Fruit fly (Drosophila melanogaster) whole organism, embryonic: ENCODE data around the gene CG11710.

ENCODE experiments used
- BEAF-32 ChIP-seq: fragments of 200-800 bp; sonication (Bioruptor generic); optimal IDR thresholded peaks from 3 replicates; lab custom pipeline; 2017; ENCODE audit warnings: missing biosample characterization, missing genetic modification characterization, mild to moderate bottlenecking, moderate library complexity, missing genetic modification reagents
- CG12744 ChIP-seq: fragments of 200-800 bp; sonication (Bioruptor generic); optimal IDR thresholded peaks from 2 replicates; lab custom pipeline; 2016; ENCODE audit warnings: missing biosample characterization, missing genetic modification characterization
- CG14860 ChIP-seq: fragments of 200-800 bp; sonication (Bioruptor generic); IDR thresholded peaks from 3 replicates; pipeline ENCODE4 v1.3.6; 2022; ENCODE audit warnings: missing biosample characterization, missing genetic modification characterization; ENCODE audit not compliant: partially characterized antibody
- CG1602 ChIP-seq: fragments of 200-800 bp; sonication (Bioruptor generic); optimal IDR thresholded peaks from 3 replicates; lab custom pipeline; 2016; ENCODE audit warnings: missing biosample characterization, missing genetic modification characterization
- CG2116 ChIP-seq: fragments of 200-800 bp; sonication (Bioruptor generic); optimal IDR thresholded peaks from 3 replicates; lab custom pipeline; 2018; ENCODE audit warnings: missing biosample characterization, mild to moderate bottlenecking, missing genetic modification characterization
- CG34224 ChIP-seq: fragments of 200-800 bp; sonication (Bioruptor generic); IDR thresholded peaks from 3 replicates; pipeline ENCODE4 v1.3.6; 2022; ENCODE audit warnings: missing biosample characterization, missing genetic modification characterization; ENCODE audit not compliant: partially characterized antibody
- CG34422 ChIP-seq: fragments of 200-800 bp; sonication (Bioruptor generic); IDR thresholded peaks from 3 replicates; pipeline ENCODE4 v1.3.6; 2022; ENCODE audit warnings: missing biosample characterization, missing genetic modification characterization
- CG6254 ChIP-seq: fragments of 200-800 bp; sonication (Bioruptor generic); optimal IDR thresholded peaks from 3 replicates; lab custom pipeline; 2017; ENCODE audit warnings: mild to moderate bottlenecking, missing biosample characterization, missing genetic modification reagents, missing genetic modification characterization
- CG7357 ChIP-seq: fragments of 200-800 bp; sonication (Bioruptor generic); IDR thresholded peaks from 3 replicates; pipeline ENCODE4 v1.3.6; 2022; ENCODE audit warnings: missing biosample characterization, missing genetic modification characterization
- CG9727 ChIP-seq: fragments of 200-800 bp; sonication (Bioruptor generic); optimal IDR thresholded peaks from 3 replicates; lab custom pipeline; 2017; ENCODE audit warnings: missing biosample characterization, mild to moderate bottlenecking, missing genetic modification characterization
- CG9932 ChIP-seq: fragments of 200-800 bp; sonication (Bioruptor generic); IDR thresholded peaks from 2 replicates; pipeline ENCODE4 v1.3.6; 2022; ENCODE audit warnings: missing biosample characterization, missing genetic modification characterization
- Dll ChIP-seq: fragments of 200-800 bp; sonication (Bioruptor generic); IDR thresholded peaks from 4 replicates; pipeline ENCODE4 v1.3.6; 2022; ENCODE audit warnings: missing biosample characterization, missing genetic modification characterization; ENCODE audit not compliant: partially characterized antibody
- Doc2 ChIP-seq: fragments of 200-800 bp; sonication (Bioruptor generic); IDR thresholded peaks from 2 replicates; pipeline ENCODE4 v1.3.6; 2022; ENCODE audit warnings: missing biosample characterization, missing genetic modification characterization
- Dp ChIP-seq: fragments of 200-800 bp; sonication (Bioruptor generic); optimal IDR thresholded peaks from 2 replicates; lab custom pipeline; 2018; ENCODE audit warnings: missing biosample characterization, mild to moderate bottlenecking, missing genetic modification characterization, moderate library complexity
- Dref ChIP-seq: fragments of 200-800 bp; sonication (Bioruptor generic); IDR thresholded peaks from 2 replicates; pipeline ENCODE4 v1.3.6; 2022; ENCODE audit warnings: missing biosample characterization, missing genetic modification characterization
- GATAe ChIP-seq: fragments of 200-800 bp; sonication (Bioruptor generic); conservative IDR thresholded peaks from 2 replicates; pipeline ENCODE4 v1.3.6; 2022; ENCODE audit warnings: missing biosample characterization, missing genetic modification characterization
- HLH4C ChIP-seq: fragments of 200-800 bp; sonication (Bioruptor generic); IDR thresholded peaks from 3 replicates; pipeline ENCODE4 v1.3.6; 2022; ENCODE audit warnings: missing biosample characterization, missing genetic modification characterization; ENCODE audit not compliant: partially characterized antibody
- HLH54F ChIP-seq: fragments of 200-800 bp; sonication (Bioruptor generic); optimal IDR thresholded peaks from 3 replicates; lab custom pipeline; 2016; ENCODE audit warnings: missing biosample characterization, missing genetic modification characterization
- NFAT ChIP-seq: fragments of 200-800 bp; sonication (Bioruptor generic); IDR thresholded peaks from 2 replicates; pipeline ENCODE4 v1.3.6; 2022; ENCODE audit warnings: missing biosample characterization, missing genetic modification characterization
- Oli ChIP-seq: fragments of 200-800 bp; sonication (Bioruptor generic); optimal IDR thresholded peaks from 2 replicates; lab custom pipeline; 2018; ENCODE audit warnings: missing biosample characterization, mild to moderate bottlenecking, missing genetic modification characterization, moderate library complexity
- Pdp1 ChIP-seq, 2 experiments: fragments of 200-800 bp; sonication (Bioruptor generic); optimal IDR thresholded peaks; 3 replicates each; lab custom pipeline; 2016; ENCODE audit warnings: missing biosample characterization in 2 of 2, missing genetic modification characterization in 2 of 2, mild to moderate bottlenecking in 1 of 2, moderate library complexity in 1 of 2
- Sry-δ ChIP-seq: fragments of 200-800 bp; sonication (Bioruptor generic); optimal IDR thresholded peaks from 2 replicates; lab custom pipeline; 2016; ENCODE audit warnings: missing biosample characterization, missing genetic modification characterization
- al ChIP-seq: fragments of 200-800 bp; sonication (Bioruptor generic); IDR thresholded peaks from 2 replicates; pipeline ENCODE4 v1.3.6; 2022; ENCODE audit warnings: missing biosample characterization, missing genetic modification characterization
- amos ChIP-seq: fragments of 200-800 bp; sonication (Bioruptor generic); IDR thresholded peaks from 2 replicates; pipeline ENCODE4 v1.3.6; 2022; ENCODE audit warnings: missing biosample characterization, missing genetic modification characterization; ENCODE audit not compliant: partially characterized antibody
- bbx ChIP-seq: fragments of 200-800 bp; sonication (Bioruptor generic); IDR thresholded peaks from 2 replicates; pipeline ENCODE4 v1.3.6; 2022; ENCODE audit warnings: missing biosample characterization, missing genetic modification characterization; ENCODE audit not compliant: partially characterized antibody
- bcd ChIP-seq: fragments of 200-800 bp; sonication (Bioruptor generic); optimal IDR thresholded peaks from 2 replicates; lab custom pipeline; 2017; ENCODE audit warnings: missing biosample characterization, mild to moderate bottlenecking, missing genetic modification characterization
- crp ChIP-seq, 2 experiments: fragments of 200-800 bp; sonication (Bioruptor generic); optimal IDR thresholded peaks; 2 replicates in 1 of 2; 3 replicates in 1 of 2; lab custom pipeline; 2017; ENCODE audit warnings: missing biosample characterization in 2 of 2, missing genetic modification characterization in 2 of 2, mild to moderate bottlenecking in 1 of 2, moderate library complexity in 1 of 2
- dimm ChIP-seq: fragments of 200-800 bp; sonication (Bioruptor generic); IDR thresholded peaks from 2 replicates; pipeline ENCODE4 v1.3.6; 2022; ENCODE audit warnings: missing biosample characterization, missing genetic modification characterization
- ewg ChIP-seq: fragments of 200-800 bp; sonication (Bioruptor generic); optimal IDR thresholded peaks from 3 replicates; lab custom pipeline; 2017; ENCODE audit warnings: mild to moderate bottlenecking, missing biosample characterization, missing genetic modification reagents, missing genetic modification characterization
- fu2 ChIP-seq: fragments of 200-800 bp; sonication (Bioruptor generic); optimal IDR thresholded peaks from 2 replicates; lab custom pipeline; 2016; ENCODE audit warnings: missing biosample characterization, missing genetic modification characterization
- hbn ChIP-seq: fragments of 200-800 bp; sonication (Bioruptor generic); IDR thresholded peaks from 2 replicates; pipeline ENCODE4 v1.3.6; 2022; ENCODE audit warnings: missing biosample characterization, missing genetic modification characterization; ENCODE audit not compliant: partially characterized antibody
- inv ChIP-seq: fragments of 200-800 bp; sonication (Bioruptor generic); IDR thresholded peaks from 2 replicates; pipeline ENCODE4 v1.3.6; 2022; ENCODE audit warnings: missing biosample characterization, missing genetic modification characterization; ENCODE audit not compliant: partially characterized antibody
- lab ChIP-seq: fragments of 200-800 bp; sonication (Bioruptor generic); optimal IDR thresholded peaks from 3 replicates; lab custom pipeline; 2017; ENCODE audit warnings: missing biosample characterization, missing genetic modification characterization, mild to moderate bottlenecking, moderate library complexity, missing genetic modification reagents
- mld ChIP-seq: fragments of 200-800 bp; sonication (Bioruptor generic); IDR thresholded peaks from 3 replicates; pipeline ENCODE4 v1.3.6; 2022; ENCODE audit warnings: missing biosample characterization, missing genetic modification characterization; ENCODE audit not compliant: partially characterized antibody
- nmo ChIP-seq: fragments of 200-800 bp; sonication (Bioruptor generic); optimal IDR thresholded peaks from 2 replicates; lab custom pipeline; 2018; ENCODE audit warnings: missing biosample characterization, mild to moderate bottlenecking, missing genetic modification characterization, moderate library complexity
- pan ChIP-seq, 4 experiments: fragments of >200 bp in 3 of 4; fragments of 200-800 bp in 1 of 4; sonication (Bioruptor generic) in 1 of 4; optimal IDR thresholded peaks in 3 of 4; IDR thresholded peaks in 1 of 4; 2 replicates each; pipeline versions ENCODE4 v1.3.6 to Lab custom; 2017 to 2022; ENCODE audit warnings: missing biosample characterization in 2 of 4, missing genetic modification characterization in 2 of 4, mixed read lengths in 1 of 4
- phol ChIP-seq: fragments of 200-800 bp; sonication (Bioruptor generic); optimal IDR thresholded peaks from 3 replicates; lab custom pipeline; 2018; ENCODE audit warnings: missing biosample characterization, mild to moderate bottlenecking, missing genetic modification characterization, moderate library complexity
- pnt ChIP-seq: fragments of 200-800 bp; sonication (Bioruptor generic); optimal IDR thresholded peaks from 3 replicates; lab custom pipeline; 2016; ENCODE audit warnings: missing biosample characterization, missing genetic modification characterization
- pzg ChIP-seq: fragments of 200-800 bp; sonication (Bioruptor generic); optimal IDR thresholded peaks from 3 replicates; lab custom pipeline; 2018; ENCODE audit warnings: missing biosample characterization, mild to moderate bottlenecking, missing genetic modification characterization, moderate library complexity
- sna ChIP-seq: fragments of 200-800 bp; sonication (Bioruptor generic); IDR thresholded peaks from 2 replicates; pipeline ENCODE4 v1.3.6; 2022; ENCODE audit warnings: missing biosample characterization, missing genetic modification characterization; ENCODE audit not compliant: partially characterized antibody
- tgo ChIP-seq: fragments of 200-800 bp; sonication (Bioruptor generic); IDR thresholded peaks from 3 replicates; pipeline ENCODE4 v1.3.6; 2022; ENCODE audit warnings: missing biosample characterization, missing genetic modification characterization
- unc-4 ChIP-seq: fragments of 200-800 bp; sonication (Bioruptor generic); IDR thresholded peaks from 2 replicates; pipeline ENCODE4 v1.3.6; 2022; ENCODE audit warnings: missing biosample characterization, missing genetic modification characterization; ENCODE audit not compliant: partially characterized antibody
- unpg ChIP-seq: fragments of 200-800 bp; sonication (Bioruptor generic); optimal IDR thresholded peaks from 3 replicates; lab custom pipeline; 2018; ENCODE audit warnings: missing biosample characterization, mild to moderate bottlenecking, missing genetic modification characterization, moderate library complexity
- vnd ChIP-seq: fragments of 200-800 bp; sonication (Bioruptor generic); IDR thresholded peaks from 3 replicates; pipeline ENCODE4 v1.3.6; 2022; ENCODE audit warnings: missing biosample characterization, missing genetic modification characterization; ENCODE audit not compliant: partially characterized antibody

The CG11710 gene

DNA sequence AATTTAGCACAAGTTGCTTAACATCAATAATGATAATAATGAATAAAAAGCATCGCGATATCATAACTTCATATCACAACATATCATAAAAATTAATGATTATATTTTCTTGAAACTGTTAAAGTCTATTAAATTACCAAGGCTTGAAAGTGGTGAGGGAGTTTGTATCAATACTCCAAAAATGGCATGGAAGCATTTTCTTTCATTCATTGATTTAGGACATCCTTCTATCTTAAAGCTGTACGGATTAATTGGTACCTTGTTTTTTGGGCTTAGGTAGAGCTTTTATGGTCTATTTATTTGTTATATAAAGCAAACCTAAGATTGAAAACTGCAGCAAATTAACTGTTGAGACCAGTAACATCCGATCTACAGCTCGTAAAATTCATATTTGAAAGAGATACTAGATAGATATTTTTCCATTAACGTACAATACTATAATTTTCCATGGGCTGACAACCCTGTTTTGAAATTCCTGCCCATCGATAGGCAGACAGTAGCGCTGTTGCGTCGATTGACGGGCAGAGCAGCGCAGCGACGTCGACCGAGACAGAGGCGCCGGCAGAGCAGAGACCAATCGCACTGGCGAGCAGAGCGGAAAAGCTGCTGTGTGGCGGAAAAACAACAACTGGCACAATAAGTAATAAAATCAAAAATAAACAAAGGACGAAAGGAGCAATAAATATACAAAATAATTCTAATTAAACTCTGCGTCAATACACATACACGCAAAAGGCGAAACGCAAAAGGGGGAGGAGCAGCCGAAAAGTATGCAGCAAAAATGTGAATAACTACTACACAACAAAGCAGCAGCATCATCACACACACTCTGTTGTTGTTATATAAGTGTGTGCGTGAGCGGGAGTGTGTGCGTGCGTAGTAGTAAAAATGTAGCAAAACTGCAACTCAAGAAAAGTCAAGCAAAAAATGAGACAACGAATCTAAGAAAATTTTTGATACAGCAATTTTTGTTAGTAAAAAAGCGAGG, 4.2 kb upstream of the CG11710 start, which contains the start of gene CG1695 (continued):
- no peak for TF ChIP-seq crp (GFP tag; optimal IDR thresholded peaks at IDR 0.05; lab: Kevin White, UChicago)
- TF ChIP-seq CG2116, result peak; percentile 29
- TF ChIP-seq lab (GFP tag; lab: Kevin White, UChicago), result peak; percentile 34
- no peak for TF ChIP-seq mld
- no peak for TF ChIP-seq dimm (GFP tag; lab: Robert Waterston, UW)
- TF ChIP-seq phol, result peak; percentile 12
- TF ChIP-seq CG6254 (GFP tag; lab: Kevin White, UChicago), result peak; percentile 5
- no peak for TF ChIP-seq al
- TF ChIP-seq CG12744 (GFP tag; lab: Kevin White, UChicago), result no peak
- peak; percentile 39; the same call in 1 of the 2 replicates for TF ChIP-seq unc-4 (GFP tag; lab: Robert Waterston, UW)
- TF ChIP-seq nmo (GFP tag; lab: Kevin White, UChicago), result peak; percentile 28
- no peak for TF ChIP-seq unpg (GFP tag; lab: Kevin White, UChicago)
- peak; percentile 3 for TF ChIP-seq CG1602 (GFP tag; lab: Kevin White, UChicago)
- peak; percentile 30 for TF ChIP-seq CG9727
- no peak for TF ChIP-seq GATAe (GFP tag; lab: Robert Waterston, UW)
- peak; percentile 42 for TF ChIP-seq BEAF-32 (GFP tag; lab: Kevin White, UChicago)
- 0 out of 2 replicates have a peak, but pooled peaks have one; percentile 29 for TF ChIP-seq amos (GFP tag; lab: Robert Waterston, UW)
- TF ChIP-seq Doc2 (GFP tag; lab: Robert Waterston, UW), result no peak
- TF ChIP-seq NFAT, result no peak
- TF ChIP-seq CG9932 (GFP tag; lab: Robert Waterston, UW), result peak; percentile 23; the same call in 1 of the 2 replicates
- TF ChIP-seq Oli (tag; lab: Kevin White, UChicago), result peak; percentile 27
- 0 out of 3 replicates have a peak, but pooled peaks have one; percentile 5 for TF ChIP-seq CG7357 (GFP tag; lab: Robert Waterston, UW)
- no peak for TF ChIP-seq ewg (GFP tag; lab: Kevin White, UChicago)
- peak; percentile 16 for TF ChIP-seq bcd
- TF ChIP-seq fu2 (GFP tag; lab: Kevin White, UChicago), result peak; percentile 13
- TF ChIP-seq CG14860 (GFP tag; lab: Robert Waterston, UW), result no peak
- TF ChIP-seq CG34422 (GFP tag; lab: Robert Waterston, UW), result no peak

- TF ChIP-seq sna, result peak; percentile 41
- TF ChIP-seq BEAF-32 (GFP tag; lab: Kevin White, UChicago), result peak; percentile 44
- TF ChIP-seq Sry-δ (GFP tag; lab: Kevin White, UChicago), result peak; percentile 14
- peak; percentile 42; the same call in 1 of the 2 replicates for TF ChIP-seq unc-4 (GFP tag; lab: Robert Waterston, UW)
- TF ChIP-seq hbn (GFP tag; lab: Robert Waterston, UW), result peak; percentile 24; the same call in 1 of the 2 replicates
- TF ChIP-seq HLH4C (GFP tag; lab: Robert Waterston, UW), result peak; percentile 61
- TF ChIP-seq pnt (GFP tag; lab: Kevin White, UChicago), result no peak
- TF ChIP-seq Dp (GFP tag; lab: Kevin White, UChicago), result peak; percentile 82
- peak; percentile 61 for TF ChIP-seq CG2116
- TF ChIP-seq tgo (GFP tag; lab: Robert Waterston, UW), result no peak
- peak; percentile 59; the same call in 2 of the 3 replicates for TF ChIP-seq vnd (GFP tag; lab: Robert Waterston, UW)
- peak in 1 of 2 experiments; percentile 97 for TF ChIP-seq Pdp1 (GFP tag; optimal IDR thresholded peaks at IDR 0.05; lab: Kevin White, UChicago)
- peak; percentile 87 for TF ChIP-seq CG34224
- peak; percentile 56; the same call in 3 of the 4 replicates for TF ChIP-seq Dll (GFP tag; lab: Robert Waterston, UW)
- TF ChIP-seq bbx (GFP tag; lab: Robert Waterston, UW), result 0 out of 2 replicates have a peak, but pooled peaks have one; percentile 12
- 0 out of 2 replicates have a peak, but pooled peaks have one; percentile 18 for TF ChIP-seq inv (GFP tag; lab: Robert Waterston, UW)
- no peak for TF ChIP-seq HLH54F (GFP tag; lab: Kevin White, UChicago)
- TF ChIP-seq pan (optimal IDR thresholded peaks at IDR 0.05; lab: Kevin White, UChicago), result no peak
- no peak for TF ChIP-seq pan (GFP tag; optimal IDR thresholded peaks at IDR 0.05 in 1 of 2, IDR thresholded peaks at IDR 0.05 in 1 of 2)
- peak; percentile 59 for TF ChIP-seq Dref
- TF ChIP-seq pzg (GFP tag; lab: Kevin White, UChicago), result peak; percentile 15
Observed at dm6 chrX:20426818-20427217, 2.7 kb downstream of the CG11710 start, which contains the start of gene CG15456. CG15456 (minus strand) TSS chrX:20427042.
